Fruit fly (Drosophila melanogaster): ENCODE results near the gene Cox17.

- TF ChIP-seq CG33557 (GFP tag; optimal IDR thresholded peaks at IDR 0.05) (no peak), Dfd (GFP tag; optimal IDR thresholded peaks at IDR 0.05) (no peak)
Observed at dm6 chrX:15068537-15068936, 16.0 kb downstream of the Cox17 start.

All from whole organism, embryonic.